Fruit fly (Drosophila melanogaster) whole organism, adult: Measurements from ENCODE around the gene CG4951.

Experiments
- CG11617 ChIP-seq: fragments of 200-800 bp; sonication (Bioruptor generic); optimal IDR thresholded peaks from 2 replicates; lab custom pipeline; 2017; ENCODE audit warnings: mild to moderate bottlenecking, missing biosample characterization, missing genetic modification reagents, missing genetic modification characterization
- CG14711 ChIP-seq: fragments of 200-800 bp; sonication (Bioruptor generic); optimal IDR thresholded peaks from 2 replicates; lab custom pipeline; 2018; ENCODE audit warnings: missing biosample characterization, mild to moderate bottlenecking, missing genetic modification characterization, moderate library complexity
- CG1620 ChIP-seq: fragments of 200-800 bp; sonication (Bioruptor generic); optimal IDR thresholded peaks from 2 replicates; lab custom pipeline; 2016; ENCODE audit warnings: missing biosample characterization, missing genetic modification characterization
- Clk ChIP-seq: fragments of 200-800 bp; sonication (Bioruptor generic); optimal IDR thresholded peaks from 2 replicates; lab custom pipeline; 2017; ENCODE audit warnings: missing biosample characterization, missing genetic modification characterization
- Hr96 ChIP-seq: fragments of 200-800 bp; sonication (Bioruptor generic); optimal IDR thresholded peaks from 2 replicates; lab custom pipeline; 2016; ENCODE audit warnings: missing biosample characterization, missing genetic modification characterization
- Mnt ChIP-seq: fragments of 200-800 bp; sonication (Bioruptor generic); optimal IDR thresholded peaks from 2 replicates; lab custom pipeline; 2016; ENCODE audit warnings: missing biosample characterization, mild to moderate bottlenecking, missing genetic modification characterization
- bab1 ChIP-seq: fragments of 200-800 bp; sonication (Bioruptor generic); optimal IDR thresholded peaks from 3 replicates; lab custom pipeline; 2019; ENCODE audit warnings: missing biosample characterization, mild to moderate bottlenecking, missing genetic modification characterization, moderate library complexity
- cnc ChIP-seq, 2 experiments: fragments of >200 bp; optimal IDR thresholded peaks; 2 replicates each; lab custom pipeline; 2017
- kay ChIP-seq: fragments of 200-800 bp; sonication (Bioruptor generic); peaks from one replicate; lab custom pipeline; 2016; ENCODE audit warnings: missing biosample characterization, missing genetic modification characterization, borderline replicate concordance
- ovo ChIP-seq: fragments of 200-800 bp; sonication (Bioruptor generic); optimal IDR thresholded peaks from 2 replicates; lab custom pipeline; 2016; ENCODE audit warnings: missing biosample characterization, missing genetic modification characterization
- tj ChIP-seq: fragments of 200-800 bp; sonication (Bioruptor generic); optimal IDR thresholded peaks from 3 replicates; lab custom pipeline; 2017; ENCODE audit warnings: missing biosample characterization, mild to moderate bottlenecking, missing genetic modification characterization, moderate library complexity
- toe ChIP-seq: fragments of 200-800 bp; sonication (Bioruptor generic); optimal IDR thresholded peaks from 2 replicates; lab custom pipeline; 2016; ENCODE audit warnings: missing biosample characterization, missing genetic modification characterization

DNA sequence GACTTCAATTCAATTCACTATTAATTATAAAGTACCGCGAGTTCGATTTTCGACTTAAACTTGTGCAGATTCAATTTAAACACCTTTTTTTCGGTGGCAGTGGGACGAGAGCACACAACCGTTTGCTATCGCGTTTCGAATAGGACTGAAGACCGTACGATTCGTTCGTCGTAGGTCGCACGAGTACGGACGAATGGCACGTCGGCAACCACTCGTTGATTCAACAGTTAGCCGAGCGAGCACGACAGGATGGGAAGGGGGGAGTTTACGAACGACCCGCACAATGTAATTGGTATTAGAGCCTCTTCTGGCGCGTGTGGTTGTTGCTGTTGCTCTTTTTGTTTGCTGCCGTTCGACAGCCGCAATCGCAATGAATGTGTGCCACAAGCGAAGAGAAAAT lies 48.2 kb downstream of the CG4951 start, which contains the start of gene CG34353:
- no peak for TF ChIP-seq Hr96 (GFP tag; lab: Kevin White, UChicago)
- TF ChIP-seq bab1 (GFP tag; lab: Kevin White, UChicago), result no peak
- no peak for TF ChIP-seq kay
- no peak for TF ChIP-seq toe (GFP tag; lab: Kevin White, UChicago)
- TF ChIP-seq CG11617, result no peak
- TF ChIP-seq CG1620 (GFP tag; lab: Kevin White, UChicago), result no peak
- TF ChIP-seq tj (GFP tag; lab: Kevin White, UChicago), result no peak
- TF ChIP-seq CG14711, result no peak
- no peak for TF ChIP-seq Mnt (GFP tag; lab: Kevin White, UChicago)
- no peak for TF ChIP-seq cnc (optimal IDR thresholded peaks at IDR 0.05; lab: Kevin White, UChicago)
- TF ChIP-seq ovo (GFP tag; lab: Kevin White, UChicago), result no peak
- no peak for TF ChIP-seq Clk (GFP tag; lab: Kevin White, UChicago)
